Worm (Caenorhabditis elegans): Measurements from ENCODE around the gene W03G1.5.
A peak's percentile ranks its signal among the peaks of the same experiment; 100 is the strongest.

DNA sequence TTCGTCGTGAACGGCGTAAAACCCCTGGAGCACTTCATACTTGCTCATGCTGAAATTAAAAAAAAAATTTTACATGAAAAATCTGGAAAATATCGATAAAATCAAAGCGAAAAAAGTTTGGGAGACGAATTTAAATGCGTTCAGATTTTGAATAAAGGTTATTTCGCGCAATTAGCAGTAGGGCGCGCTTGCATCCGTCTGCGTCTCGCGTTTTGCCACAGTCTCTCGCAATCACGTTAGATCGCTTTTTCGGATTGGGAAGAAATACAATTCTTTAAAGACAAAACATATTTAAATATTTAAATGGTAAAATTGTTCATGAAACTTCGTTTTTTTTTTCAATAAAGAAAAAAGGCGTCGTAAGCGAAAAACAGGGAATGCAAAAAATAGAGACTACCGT lies 13.1 kb upstream of the W03G1.5 start, which contains the start of gene pig-1:
- TF ChIP-seq him-1 (tag; optimal IDR thresholded peaks at IDR 0.05), result no peak
- TF ChIP-seq W03F9.2 (tag; optimal IDR thresholded peaks at IDR 0.05), result peak; percentile 27
- no peak for TF ChIP-seq dao-5 (tag; optimal IDR thresholded peaks at IDR 0.05)
